Worm (Caenorhabditis elegans) whole organism, L3 larva: ENCODE data around the gene best-22.

Experiments
- ama-1 ChIP-seq: fragments of 150-350 bp; optimal IDR thresholded peaks from 2 replicates; lab custom pipeline; 2018
- ceh-28 ChIP-seq: fragments of 150-350 bp; optimal IDR thresholded peaks from 2 replicates; lab custom pipeline; 2014; ENCODE audit warnings: missing biosample characterization, missing genetic modification reagents, missing genetic modification characterization
- elt-3 ChIP-seq, 3 experiments: fragments of 150-350 bp in 1 of 3; sonication (generic microtip) in 2 of 3; optimal IDR thresholded peaks; 2 replicates in 2 of 3; 4 replicates in 1 of 3; lab custom pipeline; 2014 to 2017; ENCODE audit warnings: missing biosample characterization in 3 of 3, missing genetic modification characterization in 3 of 3
- hmg-11 ChIP-seq: sonication (generic microtip); optimal IDR thresholded peaks from 2 replicates; lab custom pipeline; 2016; ENCODE audit warnings: missing genetic modification characterization, missing compliant biosample characterization
- lin-15B ChIP-seq: fragments of 150-350 bp; optimal IDR thresholded peaks from 2 replicates; lab custom pipeline; 2014; ENCODE audit warnings: missing biosample characterization, missing genetic modification characterization
- mdl-1 ChIP-seq: fragments of 150-350 bp; optimal IDR thresholded peaks from 2 replicates; lab custom pipeline; 2014; ENCODE audit warnings: missing biosample characterization, missing genetic modification characterization
- mml-1 ChIP-seq: fragments of 150-350 bp; sonication (generic microtip); optimal IDR thresholded peaks from 3 replicates; lab custom pipeline; 2014; ENCODE audit warnings: missing biosample characterization, missing genetic modification characterization
- nfya-1 ChIP-seq: sonication (generic microtip); optimal IDR thresholded peaks from 2 replicates; lab custom pipeline; 2017; ENCODE audit warnings: missing genetic modification characterization, mild to moderate bottlenecking, missing compliant biosample characterization, antibody characterized with exemption, moderate library complexity; ENCODE audit not compliant: insufficient read depth
- nhr-28 ChIP-seq: fragments of 150-350 bp; optimal IDR thresholded peaks from 2 replicates; lab custom pipeline; 2014; ENCODE audit warnings: missing biosample characterization, missing genetic modification characterization
- pha-4 ChIP-seq: fragments of 150-350 bp; optimal IDR thresholded peaks from 2 replicates; lab custom pipeline; 2014; ENCODE audit warnings: missing biosample characterization, missing genetic modification reagents, missing genetic modification characterization
- pqm-1 ChIP-seq: fragments of 150-350 bp; optimal IDR thresholded peaks from 2 replicates; lab custom pipeline; 2017; ENCODE audit warnings: missing biosample characterization, missing genetic modification characterization, inconsistent platforms
- zag-1 ChIP-seq: fragments of 150-350 bp; optimal IDR thresholded peaks from 2 replicates; lab custom pipeline; 2014; ENCODE audit warnings: missing biosample characterization, missing genetic modification characterization

DNA sequence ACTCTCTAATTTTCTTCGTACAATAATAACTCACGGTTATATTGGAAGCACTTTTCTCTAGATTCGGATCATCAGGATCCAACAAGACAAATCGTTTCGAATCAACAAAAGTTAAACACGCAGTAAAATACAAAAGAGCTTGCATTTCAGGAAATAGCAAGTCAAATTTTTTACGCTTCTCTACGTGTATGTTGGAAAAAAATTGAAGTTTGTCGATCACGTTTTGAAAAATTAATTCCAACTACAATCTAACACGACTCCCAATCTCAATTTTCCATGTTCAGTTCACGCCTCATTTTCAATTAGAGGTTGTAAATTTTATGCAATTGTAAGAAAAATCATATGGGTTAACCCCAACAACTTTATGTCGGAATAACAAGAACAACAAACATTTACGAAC, 40.2 kb downstream of the best-22 start, which contains the start of gene spe-45:
- TF ChIP-seq ama-1 (lab: Kevin White, UChicago): no peak
- no peak for TF ChIP-seq mdl-1 (tag; lab: Kevin White, UChicago)
- TF ChIP-seq pha-4: no peak
- no peak for TF ChIP-seq nhr-28 (tag; lab: Kevin White, UChicago)
- TF ChIP-seq lin-15B (tag; lab: Kevin White, UChicago): no peak
- TF ChIP-seq zag-1 (tag; lab: Kevin White, UChicago): no peak
- no peak for TF ChIP-seq elt-3 (tag; optimal IDR thresholded peaks at IDR 0.05; lab: Kevin White, UChicago)
- TF ChIP-seq mml-1: no peak
- no peak for TF ChIP-seq hmg-11 (tag; lab: Kevin White, UChicago)
- TF ChIP-seq pqm-1 (tag; lab: Kevin White, UChicago): no peak
- TF ChIP-seq nfya-1 (tag; lab: Kevin White, UChicago): no peak
- TF ChIP-seq ceh-28: no peak
